Worm (Caenorhabditis elegans) whole organism, L4 larva: ENCODE measurements around the gene lgc-55.
A peak's percentile ranks its signal among the peaks of the same experiment; 100 is the strongest.

Experiments used
- D1046.2 ChIP-seq: fragments of 200-800 bp; sonication (Bioruptor generic); IDR thresholded peaks from 2 replicates; pipeline ENCODE4 v1.3.6; 2022; ENCODE audit warnings: missing genetic modification characterization, missing compliant biosample characterization
- F44E2.7 ChIP-seq: fragments of 200-800 bp; sonication (Bioruptor generic); IDR thresholded peaks from 2 replicates; pipeline ENCODE4 v2.1.2; 2022; ENCODE audit warnings: missing genetic modification characterization, missing compliant biosample characterization
- R02D3.7 ChIP-seq: fragments of 150-350 bp; sonication (generic microtip); optimal IDR thresholded peaks from 3 replicates; lab custom pipeline; 2014; ENCODE audit warnings: missing biosample characterization, missing genetic modification characterization
- T20F7.1 ChIP-seq: fragments of 200-800 bp; sonication (Bioruptor generic); optimal IDR thresholded peaks from 2 replicates; lab custom pipeline; 2018; ENCODE audit warnings: mild to moderate bottlenecking, missing genetic modification characterization, missing compliant biosample characterization
- Y48G9A.11 ChIP-seq: fragments of 200-800 bp; sonication (Bioruptor generic); IDR thresholded peaks from 2 replicates; pipeline ENCODE4 v1.3.6; 2022; ENCODE audit warnings: missing genetic modification reagents, missing genetic modification characterization, missing compliant biosample characterization
- Y75B8A.6 ChIP-seq: fragments of 200-800 bp; sonication (Bioruptor generic); IDR thresholded peaks from 2 replicates; pipeline ENCODE4 v1.3.6; 2022; ENCODE audit warnings: missing genetic modification reagents, missing genetic modification characterization, missing compliant biosample characterization
- ZK337.2 ChIP-seq: fragments of 200-800 bp; sonication (Bioruptor generic); IDR thresholded peaks from 2 replicates; pipeline ENCODE4 v1.3.6; 2022; ENCODE audit warnings: missing genetic modification reagents, missing genetic modification characterization, missing compliant biosample characterization
- aha-1 ChIP-seq: fragments of 150-350 bp; peaks from one replicate; lab custom pipeline; 2014; ENCODE audit warnings: missing biosample characterization, missing genetic modification characterization
- attf-4 ChIP-seq: sonication (generic microtip); optimal IDR thresholded peaks from 3 replicates; lab custom pipeline; 2017; ENCODE audit warnings: missing biosample characterization, missing genetic modification characterization
- ceh-28 ChIP-seq: fragments of 150-350 bp; optimal IDR thresholded peaks from 2 replicates; lab custom pipeline; 2014; ENCODE audit warnings: missing biosample characterization, missing genetic modification reagents, missing genetic modification characterization
- ceh-32 ChIP-seq: sonication (generic microtip); optimal IDR thresholded peaks from 2 replicates; lab custom pipeline; 2016; ENCODE audit warnings: mild to moderate bottlenecking, missing genetic modification characterization, missing compliant biosample characterization; ENCODE audit not compliant: poor library complexity
- ceh-82 ChIP-seq: sonication (generic microtip); optimal IDR thresholded peaks from 2 replicates; lab custom pipeline; 2017; ENCODE audit warnings: missing biosample characterization, missing genetic modification characterization
- cey-2 ChIP-seq: sonication (generic microtip); optimal IDR thresholded peaks from 3 replicates; lab custom pipeline; 2017; ENCODE audit warnings: missing genetic modification characterization, mild to moderate bottlenecking, missing compliant biosample characterization, antibody characterized with exemption, borderline replicate concordance; ENCODE audit not compliant: insufficient read depth
- daf-16 ChIP-seq, 3 experiments: sonication (generic microtip); optimal IDR thresholded peaks; 2 replicates each; lab custom pipeline; 2016 to 2017; ENCODE audit warnings: missing genetic modification characterization in 3 of 3, missing genetic modification reagents in 3 of 3, mild to moderate bottlenecking in 2 of 3, missing compliant biosample characterization in 2 of 3, missing biosample characterization in 1 of 3, moderate library complexity in 1 of 3
- daf-19 ChIP-seq: fragments of 200-800 bp; sonication (Bioruptor generic); conservative IDR thresholded peaks from 2 replicates; pipeline ENCODE4 v1.3.6; 2022; ENCODE audit warnings: missing genetic modification characterization, missing compliant biosample characterization
- dmd-6 ChIP-seq: fragments of 200-800 bp; sonication (Bioruptor generic); IDR thresholded peaks from 2 replicates; pipeline ENCODE4 v1.3.6; 2022; ENCODE audit warnings: missing genetic modification reagents, missing genetic modification characterization, missing compliant biosample characterization
- dmd-8 ChIP-seq: fragments of 200-800 bp; sonication (Bioruptor generic); IDR thresholded peaks from 2 replicates; pipeline ENCODE4 v1.3.6; 2022; ENCODE audit warnings: missing genetic modification characterization, missing compliant biosample characterization
- fos-1 ChIP-seq: fragments of 150-350 bp; optimal IDR thresholded peaks from 2 replicates; lab custom pipeline; 2014; ENCODE audit warnings: missing biosample characterization, missing genetic modification characterization
- lin-15B ChIP-seq: fragments of 150-350 bp; sonication (generic microtip); optimal IDR thresholded peaks from 3 replicates; lab custom pipeline; 2014; ENCODE audit warnings: missing biosample characterization, missing genetic modification characterization
- lsy-2 ChIP-seq, 2 experiments: fragments of 150-350 bp in 1 of 2; sonication (generic microtip) in 1 of 2; optimal IDR thresholded peaks; 2 replicates each; lab custom pipeline; 2014 to 2017; ENCODE audit warnings: missing biosample characterization in 2 of 2, missing genetic modification characterization in 2 of 2
- mep-1 ChIP-seq: fragments of 150-350 bp; sonication (generic microtip); optimal IDR thresholded peaks from 3 replicates; lab custom pipeline; 2014; ENCODE audit warnings: missing biosample characterization, missing genetic modification characterization
- mes-2 ChIP-seq: sonication (generic microtip); optimal IDR thresholded peaks from 2 replicates; lab custom pipeline; 2016; ENCODE audit warnings: missing genotype, mild to moderate bottlenecking, missing genetic modification characterization, missing compliant biosample characterization; ENCODE audit not compliant: poor library complexity, severe bottlenecking
- nhr-41 ChIP-seq: fragments of 200-800 bp; sonication (Bioruptor generic); IDR thresholded peaks from 2 replicates; pipeline ENCODE4 v1.3.6; 2022; ENCODE audit warnings: missing genetic modification reagents, missing genetic modification characterization, missing compliant biosample characterization
- nhr-42 ChIP-seq: fragments of 200-800 bp; sonication (Bioruptor generic); IDR thresholded peaks from 2 replicates; pipeline ENCODE4 v1.3.6; 2022; ENCODE audit warnings: missing genetic modification characterization, missing compliant biosample characterization
- nhr-6 ChIP-seq: fragments of 150-350 bp; optimal IDR thresholded peaks from 2 replicates; lab custom pipeline; 2014; ENCODE audit warnings: missing biosample characterization, missing genetic modification characterization
- rbr-2 ChIP-seq: sonication (generic microtip); optimal IDR thresholded peaks from 2 replicates; lab custom pipeline; 2016; ENCODE audit warnings: missing genotype, missing genetic modification characterization, missing compliant biosample characterization
- set-16 ChIP-seq: fragments of 200-800 bp; sonication (Bioruptor generic); IDR thresholded peaks from 2 replicates; pipeline ENCODE4 v1.3.6; 2022; ENCODE audit warnings: missing genetic modification reagents, missing genetic modification characterization, missing compliant biosample characterization
- snpc-4 ChIP-seq: fragments of 150-350 bp; optimal IDR thresholded peaks from 2 replicates; lab custom pipeline; 2014; ENCODE audit warnings: missing biosample characterization, missing genetic modification characterization
- spr-3 ChIP-seq: fragments of 200-800 bp; sonication (Bioruptor generic); optimal IDR thresholded peaks from 2 replicates; lab custom pipeline; 2018; ENCODE audit warnings: mild to moderate bottlenecking, missing genetic modification characterization, missing compliant biosample characterization
- unc-62 ChIP-seq, 3 experiments: fragments of 150-350 bp in 1 of 3; sonication (generic microtip); optimal IDR thresholded peaks in 2 of 3; peaks in 1 of 3; 1 replicate in 1 of 3; 2 replicates in 2 of 3; lab custom pipeline; 2014 to 2017; ENCODE audit warnings: missing biosample characterization in 3 of 3, missing genetic modification characterization in 3 of 3, missing genetic modification reagents in 3 of 3, missing genotype in 1 of 3
- vab-7 ChIP-seq: fragments of 200-800 bp; sonication (Bioruptor generic); IDR thresholded peaks from 2 replicates; pipeline ENCODE4 v1.3.6; 2022; ENCODE audit warnings: missing genetic modification reagents, missing genetic modification characterization, missing compliant biosample characterization

Gene lgc-55

DNA sequence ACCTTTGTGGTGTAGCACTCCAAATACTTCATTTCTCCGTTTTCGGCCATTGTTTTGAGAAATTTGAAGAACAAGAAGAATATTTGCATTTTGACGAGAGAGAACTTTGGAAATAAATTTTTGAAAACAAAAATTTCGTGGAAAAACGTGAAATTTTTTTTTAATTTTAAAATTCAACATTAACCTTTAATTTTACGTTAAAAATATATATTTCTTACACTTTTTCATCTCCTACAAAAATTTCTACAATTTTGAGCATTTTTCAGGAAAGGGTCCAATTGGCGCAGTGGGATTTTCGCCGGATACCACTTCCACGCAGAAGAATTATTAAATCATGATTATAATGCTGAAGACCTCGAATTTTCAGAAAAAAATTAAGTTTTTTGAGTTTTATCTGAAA lies 24.5 kb downstream of the lgc-55 start, which contains the start of gene spe-19:
Gene spe-19, minus strand, starts transcription at position 101 of the 400 bp plus-strand sequence.
- TF ChIP-seq dmd-6 (GFP tag; lab: Robert Waterston, UW) = no peak
- no peak for TF ChIP-seq ceh-28 (tag; lab: Kevin White, UChicago)
- no peak for TF ChIP-seq snpc-4 (tag; lab: Kevin White, UChicago)
- no peak for TF ChIP-seq F44E2.7
- TF ChIP-seq, all 104 proteins: peak for 0

DNA sequence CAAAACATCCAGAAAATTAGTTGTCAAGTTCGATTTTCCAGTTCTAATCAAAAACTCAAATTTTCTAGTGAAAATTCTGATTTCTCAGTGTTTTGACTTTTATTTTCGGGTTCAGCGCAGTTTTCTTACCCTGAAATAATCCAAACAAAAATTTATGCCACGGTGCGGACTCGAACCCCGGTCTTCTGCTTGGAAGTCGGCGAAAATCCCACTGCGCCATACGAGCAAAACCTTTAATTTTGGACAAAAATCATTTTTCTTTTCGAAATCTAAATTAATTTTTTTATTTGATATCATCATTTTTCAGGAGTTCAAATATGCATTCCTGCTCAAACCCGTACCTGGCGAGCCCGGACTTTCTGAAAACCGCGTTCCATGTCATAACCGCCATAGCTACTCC lies 26.2 kb downstream of the lgc-55 start, which contains the start of gene srh-233:
Gene srh-233, plus strand, starts transcription at position 301 of the 400 bp plus-strand sequence.
- no peak for TF ChIP-seq spr-3
- TF ChIP-seq aha-1 (tag; lab: Kevin White, UChicago) = peak; percentile 5

DNA sequence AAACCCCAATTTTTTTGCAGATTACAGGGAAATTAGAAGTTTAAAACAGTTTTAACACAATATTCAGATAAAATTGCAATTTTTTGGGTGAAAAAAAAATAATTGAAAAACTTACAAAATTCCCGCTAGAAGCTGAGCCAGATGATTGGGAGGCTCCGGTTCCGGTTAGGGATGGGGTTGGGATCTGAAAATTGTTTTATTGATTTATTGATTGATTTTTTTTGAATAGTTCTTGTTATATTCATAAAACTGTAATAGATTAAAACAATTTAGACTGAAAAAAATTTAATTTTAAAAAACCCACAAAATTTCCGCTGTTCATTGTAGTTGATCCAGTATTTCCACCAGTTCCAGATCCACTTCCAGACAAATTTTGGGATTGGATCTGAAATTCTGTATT lies 36.5 kb downstream of the lgc-55 start:
- TF ChIP-seq spr-3 (no peak), aha-1 (tag; lab: Kevin White, UChicago) (peak; percentile 26), R02D3.7 (tag; lab: Kevin White, UChicago) (no peak), T20F7.1 (GFP tag; lab: Kevin White, UChicago) (no peak), ceh-28 (tag; lab: Kevin White, UChicago) (peak; percentile 73)

DNA sequence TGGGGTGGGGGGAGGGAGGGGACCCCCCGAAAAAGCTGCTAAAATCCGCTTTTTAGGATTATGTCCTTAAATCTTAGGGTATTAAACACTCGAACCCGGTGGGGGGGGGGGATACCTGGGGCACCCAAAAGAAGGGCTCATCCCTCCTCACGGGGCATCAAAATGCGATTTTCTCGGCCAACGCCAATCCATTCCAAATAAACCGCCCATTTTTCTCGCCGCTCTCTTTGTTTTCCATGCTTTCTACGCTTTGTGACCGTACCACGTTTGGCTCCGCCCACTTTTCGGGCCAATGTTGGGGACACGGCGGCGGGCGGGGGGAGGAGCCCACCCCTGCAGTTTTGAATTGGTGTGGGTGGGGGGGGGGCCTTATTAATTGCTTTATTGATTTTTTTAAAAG lies 38.7 kb downstream of the lgc-55 start:
- TF ChIP-seq set-16 (GFP tag; lab: Robert Waterston, UW) (peak; percentile 74), D1046.2 (GFP tag; lab: Robert Waterston, UW) (0 out of 2 replicates have a peak, but pooled peaks have one; percentile 54), daf-19 (GFP tag; lab: Robert Waterston, UW) (no peak), nhr-6 (tag; lab: Kevin White, UChicago) (no peak)

DNA sequence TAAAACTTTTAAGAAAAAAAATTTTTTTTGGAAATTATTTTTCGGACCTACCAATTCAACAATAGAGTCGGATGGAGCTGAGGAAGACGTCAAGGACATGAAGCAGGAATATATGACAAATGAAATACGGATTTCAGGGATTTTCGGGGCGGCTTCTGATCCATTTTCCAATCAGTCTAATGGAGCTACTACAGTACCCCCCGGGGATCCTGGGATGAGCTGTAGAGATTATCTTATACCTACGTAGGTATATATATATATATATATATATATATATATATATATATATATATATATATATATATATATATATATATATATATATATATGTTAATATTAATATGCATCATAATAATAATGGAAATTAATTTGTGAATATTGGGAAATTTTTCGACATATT lies 41.2 kb downstream of the lgc-55 start, which contains the start of gene ttx-1:
Gene ttx-1, minus strand, starts transcription at position 101 of the 400 bp plus-strand sequence.
- no peak for TF ChIP-seq lin-15B
- no peak for TF ChIP-seq unc-62 (GFP tag; optimal IDR thresholded peaks at IDR 0.05 in 1 of 2; lab: Kevin White, UChicago)
- no peak for TF ChIP-seq unc-62 (tag; optimal IDR thresholded peaks at IDR 0.05; lab: Kevin White, UChicago)
- TF ChIP-seq set-16 (GFP tag; lab: Robert Waterston, UW) = no peak
- TF ChIP-seq ZK337.2 (GFP tag; lab: Robert Waterston, UW) = no peak
- TF ChIP-seq vab-7 (GFP tag; lab: Robert Waterston, UW) = no peak
- no peak for TF ChIP-seq rbr-2
- TF ChIP-seq daf-16 (GFP tag; optimal IDR thresholded peaks at IDR 0.05; lab: Kevin White, UChicago) = no peak
- TF ChIP-seq daf-16 (tag; optimal IDR thresholded peaks at IDR 0.05; lab: Kevin White, UChicago) = no peak
- no peak for TF ChIP-seq nhr-41 (GFP tag; lab: Robert Waterston, UW)
- no peak for TF ChIP-seq ceh-82 (tag; lab: Kevin White, UChicago)
- TF ChIP-seq fos-1 (tag; lab: Kevin White, UChicago) = no peak
- no peak for TF ChIP-seq mep-1 (tag; lab: Kevin White, UChicago)
- TF ChIP-seq Y48G9A.11 (GFP tag; lab: Robert Waterston, UW) = no peak
- TF ChIP-seq mes-2 (tag; lab: Kevin White, UChicago) = no peak
- no peak for TF ChIP-seq ceh-32 (tag; lab: Kevin White, UChicago)
- TF ChIP-seq Y75B8A.6 (GFP tag; lab: Robert Waterston, UW) = no peak
- TF ChIP-seq cey-2 (tag; lab: Kevin White, UChicago) = no peak
- no peak for TF ChIP-seq lsy-2 (tag; optimal IDR thresholded peaks at IDR 0.05; lab: Kevin White, UChicago)
- no peak for TF ChIP-seq daf-19 (GFP tag; lab: Robert Waterston, UW)

DNA sequence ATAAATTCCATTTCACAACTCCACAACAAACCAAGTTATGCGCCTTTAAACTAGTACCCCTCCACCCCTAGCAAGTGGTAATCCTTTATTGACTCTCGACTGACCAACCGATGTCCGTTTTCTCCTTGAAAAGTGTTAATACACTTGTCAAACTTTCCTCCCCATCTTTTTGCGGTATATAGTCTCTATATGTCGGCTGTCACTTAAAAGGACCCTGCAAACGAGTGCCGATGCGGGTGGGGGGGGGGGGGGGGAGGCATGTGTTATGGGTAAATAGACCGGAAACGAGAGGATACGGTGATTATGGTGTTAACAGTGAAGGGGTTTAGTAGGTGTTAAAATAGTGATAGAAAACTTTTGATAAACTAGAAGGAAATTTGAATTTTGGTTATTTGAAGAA lies 42.2 kb downstream of the lgc-55 start:
- TF ChIP-seq aha-1 (tag; lab: Kevin White, UChicago) (peak; percentile 86), cey-2 (tag; lab: Kevin White, UChicago) (no peak), attf-4 (tag; lab: Kevin White, UChicago) (no peak), dmd-8 (no peak), nhr-41 (GFP tag; lab: Robert Waterston, UW) (no peak), nhr-42 (GFP tag; lab: Robert Waterston, UW) (no peak)
